Worm (Caenorhabditis elegans): ENCODE results near the gene C44H9.4.

DNA sequence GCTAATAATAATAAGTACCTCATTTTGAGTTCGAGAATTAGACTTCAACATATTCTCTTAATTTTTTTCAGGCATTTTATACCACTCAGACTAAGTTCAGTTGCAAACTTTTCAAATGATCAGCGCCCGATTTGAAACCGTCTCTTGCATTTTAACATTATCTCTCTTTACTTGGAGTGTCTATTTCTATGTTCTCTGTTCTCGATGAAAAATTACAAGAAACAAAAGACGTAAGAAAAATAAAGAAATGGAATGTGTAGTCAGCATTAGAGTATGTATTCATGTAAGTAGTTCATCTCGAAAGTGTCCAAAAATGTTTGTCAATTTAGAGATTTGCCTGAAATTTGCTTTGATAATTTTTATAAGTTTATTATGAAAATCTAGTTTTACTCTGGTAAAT lies 35.3 kb upstream of the C44H9.4 start, which contains the start of gene ugt-3:
- TF ChIP-seq fos-1 (tag; optimal IDR thresholded peaks at IDR 0.05) (no peak), lin-39 (tag; optimal IDR thresholded peaks at IDR 0.05) (no peak), nhr-237 (tag; optimal IDR thresholded peaks at IDR 0.05) (no peak), mdl-1 (tag; optimal IDR thresholded peaks at IDR 0.05) (no peak), hmg-11 (tag; optimal IDR thresholded peaks at IDR 0.05) (no peak), pha-4 (tag; optimal IDR thresholded peaks at IDR 0.05) (no peak), ama-1 (optimal IDR thresholded peaks at IDR 0.05) (no peak), nhr-43 (tag; optimal IDR thresholded peaks at IDR 0.05; ENCODE audit: poor library complexity, severe bottlenecking) (no peak)

Measured in whole organism, L3 larva.